Fruit fly (Drosophila melanogaster) whole organism, prepupa: ENCODE results near the gene alpha-Man-Ia.

Experiments
- CG10631 ChIP-seq: fragments of 200-800 bp; sonication (Bioruptor generic); optimal IDR thresholded peaks from 2 replicates; lab custom pipeline; 2016; ENCODE audit warnings: missing biosample characterization, missing genetic modification characterization
- CG10669 ChIP-seq: fragments of 200-800 bp; sonication (Bioruptor generic); optimal IDR thresholded peaks from 3 replicates; lab custom pipeline; 2018; ENCODE audit warnings: missing biosample characterization, mild to moderate bottlenecking, missing genetic modification characterization, moderate library complexity
- CG11294 ChIP-seq: fragments of 200-800 bp; sonication (Bioruptor generic); IDR thresholded peaks from 2 replicates; pipeline ENCODE4 v1.3.6; 2022; ENCODE audit warnings: missing biosample characterization, missing genetic modification characterization
- CG11762 ChIP-seq: fragments of 200-800 bp; sonication (Bioruptor generic); optimal IDR thresholded peaks from 3 replicates; lab custom pipeline; 2016; ENCODE audit warnings: missing biosample characterization, missing genetic modification characterization; ENCODE audit not compliant: insufficient read depth
- CG15336 ChIP-seq: fragments of 200-800 bp; sonication (Bioruptor generic); IDR thresholded peaks from 2 replicates; pipeline ENCODE4 v1.3.6; 2022; ENCODE audit warnings: missing biosample characterization, missing genetic modification characterization
- CG16779 ChIP-seq: fragments of 200-800 bp; sonication (Bioruptor generic); optimal IDR thresholded peaks from 3 replicates; lab custom pipeline; 2017; ENCODE audit warnings: missing biosample characterization, mild to moderate bottlenecking, missing genetic modification characterization
- CG32006 ChIP-seq: fragments of 200-800 bp; sonication (Bioruptor generic); optimal IDR thresholded peaks from 3 replicates; lab custom pipeline; 2017; ENCODE audit warnings: missing biosample characterization, mild to moderate bottlenecking, missing genetic modification characterization
- CG34406 ChIP-seq: fragments of 200-800 bp; sonication (Bioruptor generic); optimal IDR thresholded peaks from 3 replicates; lab custom pipeline; 2016; ENCODE audit warnings: missing biosample characterization, missing genetic modification characterization
- CG6163 ChIP-seq: fragments of 200-800 bp; sonication (Bioruptor generic); IDR thresholded peaks from 3 replicates; pipeline ENCODE4 v1.3.6; 2022; ENCODE audit warnings: missing biosample characterization, missing genetic modification characterization
- CG6276 ChIP-seq: fragments of 200-800 bp; sonication (Bioruptor generic); optimal IDR thresholded peaks from 2 replicates; lab custom pipeline; 2017; ENCODE audit warnings: missing biosample characterization, mild to moderate bottlenecking, missing genetic modification characterization
- CG6792 ChIP-seq: fragments of 200-800 bp; sonication (Bioruptor generic); optimal IDR thresholded peaks from 3 replicates; lab custom pipeline; 2016; ENCODE audit warnings: missing biosample characterization, missing genetic modification characterization
- CG6808 ChIP-seq: fragments of 200-800 bp; sonication (Bioruptor generic); optimal IDR thresholded peaks from 3 replicates; lab custom pipeline; 2017; ENCODE audit warnings: missing biosample characterization, missing genetic modification characterization, mild to moderate bottlenecking, moderate library complexity, missing genetic modification reagents
- CG8119 ChIP-seq: fragments of 200-800 bp; sonication (Bioruptor generic); IDR thresholded peaks from 3 replicates; pipeline ENCODE4 v1.3.6; 2022; ENCODE audit warnings: missing biosample characterization, missing genetic modification characterization
- CG8632 ChIP-seq: fragments of 200-800 bp; sonication (Bioruptor generic); optimal IDR thresholded peaks from 3 replicates; lab custom pipeline; 2016; ENCODE audit warnings: missing biosample characterization, missing genetic modification characterization
- CG9139 ChIP-seq: fragments of 200-800 bp; sonication (Bioruptor generic); optimal IDR thresholded peaks from 3 replicates; lab custom pipeline; 2017; ENCODE audit warnings: missing biosample characterization, mild to moderate bottlenecking, missing genetic modification characterization
- Eip75B ChIP-seq: fragments of 200-800 bp; sonication (Bioruptor generic); optimal IDR thresholded peaks from 3 replicates; lab custom pipeline; 2016; ENCODE audit warnings: missing biosample characterization, missing genetic modification characterization
- Eip78C ChIP-seq: fragments of 200-800 bp; sonication (Bioruptor generic); peaks from one replicate; lab custom pipeline; 2016; ENCODE audit warnings: missing biosample characterization, missing genetic modification characterization
- Ets21C ChIP-seq: fragments of 200-800 bp; sonication (Bioruptor generic); optimal IDR thresholded peaks from 3 replicates; lab custom pipeline; 2016; ENCODE audit warnings: missing biosample characterization, missing genetic modification characterization
- Ets96B ChIP-seq: fragments of 200-800 bp; optimal IDR thresholded peaks from 2 replicates; lab custom pipeline; 2019; ENCODE audit warnings: missing biosample characterization, mild to moderate bottlenecking, missing genetic modification characterization, moderate library complexity
- Gug ChIP-seq: fragments of 200-800 bp; sonication (Bioruptor generic); IDR thresholded peaks from 2 replicates; pipeline ENCODE4 v1.3.6; 2022; ENCODE audit warnings: missing biosample characterization, missing genetic modification characterization
- Hr38 ChIP-seq: sonication (Bioruptor generic); optimal IDR thresholded peaks from 2 replicates; lab custom pipeline; 2016; ENCODE audit warnings: missing biosample characterization, missing genetic modification characterization
- Hr4 ChIP-seq: fragments of 200-800 bp; sonication (Bioruptor generic); optimal IDR thresholded peaks from 3 replicates; lab custom pipeline; 2016; ENCODE audit warnings: missing biosample characterization, missing genetic modification characterization
- Lpt ChIP-seq: fragments of 200-800 bp; sonication (Bioruptor generic); optimal IDR thresholded peaks from 3 replicates; lab custom pipeline; 2016; ENCODE audit warnings: missing biosample characterization, missing genetic modification characterization
- Met ChIP-seq: fragments of 200-800 bp; sonication (Bioruptor generic); optimal IDR thresholded peaks from 3 replicates; lab custom pipeline; 2016; ENCODE audit warnings: missing biosample characterization, missing genetic modification characterization
- OdsH ChIP-seq: fragments of 200-800 bp; sonication (Bioruptor generic); optimal IDR thresholded peaks from 3 replicates; lab custom pipeline; 2016; ENCODE audit warnings: missing biosample characterization, missing genetic modification characterization
- Smox ChIP-seq: fragments of 200-800 bp; sonication (Bioruptor generic); optimal IDR thresholded peaks from 3 replicates; lab custom pipeline; 2016; ENCODE audit warnings: missing biosample characterization, missing genetic modification characterization
- Sox102F ChIP-seq: fragments of 200-800 bp; sonication (Bioruptor generic); optimal IDR thresholded peaks from 2 replicates; lab custom pipeline; 2016; ENCODE audit warnings: missing biosample characterization, mild to moderate bottlenecking, missing genetic modification characterization
- Sox14 ChIP-seq: fragments of 200-800 bp; sonication (Bioruptor generic); optimal IDR thresholded peaks from 3 replicates; lab custom pipeline; 2016; ENCODE audit warnings: missing biosample characterization, missing genetic modification characterization
- Sox15 ChIP-seq: fragments of 200-800 bp; sonication (Bioruptor generic); optimal IDR thresholded peaks from 3 replicates; lab custom pipeline; 2016; ENCODE audit warnings: missing biosample characterization, missing genetic modification characterization
- cyc ChIP-seq: fragments of 200-800 bp; sonication (Bioruptor generic); optimal IDR thresholded peaks from 3 replicates; lab custom pipeline; 2016; ENCODE audit warnings: missing biosample characterization, missing genetic modification characterization
- dsx ChIP-seq: fragments of 200-800 bp; optimal IDR thresholded peaks from 3 replicates; lab custom pipeline; 2019; ENCODE audit warnings: missing biosample characterization, mild to moderate bottlenecking, missing genetic modification characterization, moderate library complexity; ENCODE audit not compliant: poor library complexity, severe bottlenecking
- eg ChIP-seq: fragments of 200-800 bp; sonication (Bioruptor generic); IDR thresholded peaks from 3 replicates; pipeline ENCODE4 v1.3.6; 2022; ENCODE audit warnings: missing biosample characterization, missing genetic modification characterization
- esn ChIP-seq: fragments of 200-800 bp; sonication (Bioruptor generic); optimal IDR thresholded peaks from 2 replicates; lab custom pipeline; 2016; ENCODE audit warnings: missing biosample characterization, mild to moderate bottlenecking, missing genetic modification characterization, moderate library complexity
- fkh ChIP-seq: fragments of 200-800 bp; sonication (Bioruptor generic); optimal IDR thresholded peaks from 3 replicates; lab custom pipeline; 2017; ENCODE audit warnings: missing biosample characterization, mild to moderate bottlenecking, missing genetic modification characterization, moderate library complexity
- net ChIP-seq: fragments of 200-800 bp; sonication (Bioruptor generic); optimal IDR thresholded peaks from 3 replicates; lab custom pipeline; 2016; ENCODE audit warnings: missing biosample characterization, missing genetic modification characterization
- ss ChIP-seq, 2 experiments: fragments of 200-800 bp; sonication (Bioruptor generic); optimal IDR thresholded peaks; 2 replicates in 1 of 2; 3 replicates in 1 of 2; lab custom pipeline; 2017 to 2018; ENCODE audit warnings: mild to moderate bottlenecking in 2 of 2, missing biosample characterization in 2 of 2, missing genetic modification characterization in 2 of 2, moderate library complexity in 1 of 2
- svp ChIP-seq: fragments of 200-800 bp; sonication (Bioruptor generic); peaks from one replicate; lab custom pipeline; 2016; ENCODE audit warnings: missing biosample characterization, missing genetic modification characterization
- topi ChIP-seq: fragments of 200-800 bp; sonication (Bioruptor generic); optimal IDR thresholded peaks from 3 replicates; lab custom pipeline; 2016; ENCODE audit warnings: missing biosample characterization, missing genetic modification characterization

alpha-Man-Ia gene

DNA sequence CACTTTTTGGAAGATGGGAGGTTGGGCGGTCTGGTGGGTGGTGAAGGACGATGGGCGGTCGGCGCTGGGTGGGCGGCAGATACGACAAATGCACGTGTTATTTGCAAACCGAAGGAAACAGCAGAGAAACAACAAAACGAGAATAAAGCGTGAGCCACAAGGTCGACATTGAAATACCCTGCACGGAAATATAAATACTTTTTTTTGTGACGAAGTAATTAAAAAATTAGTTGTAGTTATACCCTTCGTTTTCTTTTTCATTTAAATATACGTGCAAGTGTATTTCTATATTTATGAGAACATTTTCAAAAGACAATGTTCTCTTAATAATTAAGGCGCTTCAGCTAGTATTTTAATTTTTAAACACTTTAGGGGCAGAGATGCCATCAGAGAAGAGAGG is 75.1 kb downstream of the alpha-Man-Ia start:
- TF ChIP-seq CG32006 (GFP tag; lab: Kevin White, UChicago) (peak; percentile 34), Eip78C (GFP tag; lab: Kevin White, UChicago) (peak; percentile 44), ss (GFP tag; optimal IDR thresholded peaks at IDR 0.05; lab: Kevin White, UChicago) (no peak), CG6163 (GFP tag; lab: Robert Waterston, UW) (0 out of 3 replicates have a peak, but pooled peaks have one; percentile 28), CG15336 (GFP tag; lab: Robert Waterston, UW) (0 out of 2 replicates have a peak, but pooled peaks have one; percentile 7), CG34406 (GFP tag; lab: Kevin White, UChicago) (no peak), Eip75B (GFP tag; lab: Kevin White, UChicago) (no peak), Sox14 (no peak), cyc (GFP tag; lab: Kevin White, UChicago) (no peak), Met (no peak), esn (GFP tag; lab: Kevin White, UChicago) (no peak)

DNA sequence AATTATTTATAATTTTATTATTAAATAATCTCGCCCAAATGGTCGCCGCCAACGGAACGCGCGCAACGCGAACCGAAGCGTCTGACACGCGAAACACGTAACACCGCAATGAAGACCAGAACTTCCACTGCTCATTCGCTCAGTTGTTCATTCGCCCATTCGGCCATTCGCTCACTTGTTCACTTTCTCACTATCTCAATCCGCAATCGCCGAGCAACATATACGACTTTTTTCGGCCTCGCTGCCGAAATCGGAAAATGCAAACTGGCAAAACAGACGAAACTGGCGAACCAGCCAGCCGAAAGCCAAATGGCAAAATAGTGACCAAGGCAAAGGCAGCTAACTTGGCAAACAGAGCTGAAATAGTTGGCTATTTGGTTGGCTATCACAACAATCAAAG is 75.7 kb downstream of the alpha-Man-Ia start:
- TF ChIP-seq Lpt (GFP tag; lab: Kevin White, UChicago): no peak
- TF ChIP-seq Sox15 (GFP tag; lab: Kevin White, UChicago): no peak
- TF ChIP-seq, all 60 proteins: peak for 0

dm6 chrX:10247366-10247765 is 78.4 kb downstream of the alpha-Man-Ia start:
- TF ChIP-seq CG6276 (GFP tag; lab: Kevin White, UChicago) (peak; percentile 24), CG9139 (GFP tag; lab: Kevin White, UChicago) (no peak), CG10631 (GFP tag; lab: Kevin White, UChicago) (no peak), Ets96B (tag; lab: Kevin White, UChicago) (no peak), Eip78C (GFP tag; lab: Kevin White, UChicago) (peak; percentile 33)

DNA sequence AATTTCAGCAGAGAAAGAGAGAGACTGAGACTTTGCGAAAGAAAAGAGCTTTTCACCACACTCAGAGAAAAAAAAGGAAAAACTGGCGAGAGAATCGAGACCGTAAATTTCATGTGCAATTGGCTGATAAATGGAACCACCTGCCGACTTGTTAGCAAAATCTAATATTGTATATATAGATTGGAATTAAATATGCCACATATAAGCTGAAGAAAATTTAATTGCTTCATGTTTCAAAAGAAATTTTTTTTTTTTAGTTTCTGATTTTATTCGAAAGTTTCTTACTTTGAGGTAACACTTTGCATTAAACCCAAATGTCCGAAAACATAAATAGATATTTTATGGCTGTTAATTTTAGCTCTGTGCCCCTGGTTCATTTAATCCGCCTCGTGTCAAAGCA is 81.0 kb downstream of the alpha-Man-Ia start:
- TF ChIP-seq Eip78C (GFP tag; lab: Kevin White, UChicago) (peak; percentile 43), eg (no peak), net (GFP tag; lab: Kevin White, UChicago) (peak; percentile 19), CG32006 (GFP tag; lab: Kevin White, UChicago) (peak; percentile 28), CG8119 (GFP tag; lab: Robert Waterston, UW) (peak; percentile 24; the same call in 2 of the 3 replicates), CG10669 (no peak), Hr4 (GFP tag; lab: Kevin White, UChicago) (peak; percentile 22)
- TF ChIP-seq, all 60 proteins: peak for 5

DNA sequence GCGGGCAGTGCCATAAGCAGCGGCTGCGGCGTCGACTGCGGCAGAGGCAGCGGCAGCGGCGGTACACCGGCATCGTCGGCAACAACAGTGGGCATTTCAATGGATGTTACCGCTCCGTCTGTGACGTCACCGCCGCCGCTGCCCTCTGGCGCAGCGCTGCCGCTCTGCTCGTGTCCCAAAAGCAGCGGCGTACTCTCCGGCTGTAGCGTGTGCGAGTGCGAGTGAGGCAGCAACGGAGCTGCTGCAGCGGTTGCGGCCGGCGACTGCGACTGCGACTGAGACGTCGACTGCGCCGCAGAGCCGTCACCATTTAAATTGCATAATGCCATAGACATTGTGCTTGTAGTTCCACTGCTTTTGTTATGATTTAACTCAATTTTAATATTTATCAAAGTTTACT is 82.2 kb downstream of the alpha-Man-Ia start:
- TF ChIP-seq Ets21C (no peak), esn (GFP tag; lab: Kevin White, UChicago) (no peak), eg (no peak), Eip78C (GFP tag; lab: Kevin White, UChicago) (no peak), OdsH (GFP tag; lab: Kevin White, UChicago) (no peak), Sox102F (GFP tag; lab: Kevin White, UChicago) (no peak), topi (GFP tag; lab: Kevin White, UChicago) (no peak), CG16779 (tag; lab: Kevin White, UChicago) (no peak)

dm6 chrX:10242883-10243282 is 82.9 kb downstream of the alpha-Man-Ia start:
- TF ChIP-seq svp (GFP tag; lab: Kevin White, UChicago) (peak; percentile 2), dsx (GFP tag; lab: Kevin White, UChicago) (no peak), Sox102F (GFP tag; lab: Kevin White, UChicago) (no peak)

dm6 chrX:10241919-10242318 is 83.8 kb downstream of the alpha-Man-Ia start:
- TF ChIP-seq Hr38: no peak
- TF ChIP-seq CG8632 (GFP tag; lab: Kevin White, UChicago): no peak
- peak; percentile 78 for TF ChIP-seq svp (GFP tag; lab: Kevin White, UChicago)
- TF ChIP-seq Sox15 (GFP tag; lab: Kevin White, UChicago): peak; percentile 5
- peak; percentile 27 for TF ChIP-seq Hr4 (GFP tag; lab: Kevin White, UChicago)
- TF ChIP-seq net (GFP tag; lab: Kevin White, UChicago): no peak
- no peak for TF ChIP-seq CG10669
- no peak for TF ChIP-seq CG6808 (GFP tag; lab: Kevin White, UChicago)
- TF ChIP-seq CG8119 (GFP tag; lab: Robert Waterston, UW): no peak
- peak; percentile 14 for TF ChIP-seq CG6792 (GFP tag; lab: Kevin White, UChicago)
- TF ChIP-seq Eip78C (GFP tag; lab: Kevin White, UChicago): peak; percentile 32
- TF ChIP-seq CG11762 (GFP tag; lab: Kevin White, UChicago): no peak
- no peak for TF ChIP-seq Lpt (GFP tag; lab: Kevin White, UChicago)
- TF ChIP-seq CG15336 (GFP tag; lab: Robert Waterston, UW): no peak
- no peak for TF ChIP-seq fkh
- TF ChIP-seq OdsH (GFP tag; lab: Kevin White, UChicago): peak; percentile 6
- TF ChIP-seq Gug (GFP tag; lab: Robert Waterston, UW): no peak
- TF ChIP-seq CG11294 (GFP tag; lab: Robert Waterston, UW): no peak
- no peak for TF ChIP-seq CG6276 (GFP tag; lab: Kevin White, UChicago)
- TF ChIP-seq Smox (GFP tag; lab: Kevin White, UChicago): peak; percentile 1
- no peak for TF ChIP-seq CG6163 (GFP tag; lab: Robert Waterston, UW)
